Fruit fly (Drosophila melanogaster): Measurements from ENCODE around the gene crp.
A peak's percentile ranks its signal among the peaks of the same experiment; 100 is the strongest.

crp gene

DNA sequence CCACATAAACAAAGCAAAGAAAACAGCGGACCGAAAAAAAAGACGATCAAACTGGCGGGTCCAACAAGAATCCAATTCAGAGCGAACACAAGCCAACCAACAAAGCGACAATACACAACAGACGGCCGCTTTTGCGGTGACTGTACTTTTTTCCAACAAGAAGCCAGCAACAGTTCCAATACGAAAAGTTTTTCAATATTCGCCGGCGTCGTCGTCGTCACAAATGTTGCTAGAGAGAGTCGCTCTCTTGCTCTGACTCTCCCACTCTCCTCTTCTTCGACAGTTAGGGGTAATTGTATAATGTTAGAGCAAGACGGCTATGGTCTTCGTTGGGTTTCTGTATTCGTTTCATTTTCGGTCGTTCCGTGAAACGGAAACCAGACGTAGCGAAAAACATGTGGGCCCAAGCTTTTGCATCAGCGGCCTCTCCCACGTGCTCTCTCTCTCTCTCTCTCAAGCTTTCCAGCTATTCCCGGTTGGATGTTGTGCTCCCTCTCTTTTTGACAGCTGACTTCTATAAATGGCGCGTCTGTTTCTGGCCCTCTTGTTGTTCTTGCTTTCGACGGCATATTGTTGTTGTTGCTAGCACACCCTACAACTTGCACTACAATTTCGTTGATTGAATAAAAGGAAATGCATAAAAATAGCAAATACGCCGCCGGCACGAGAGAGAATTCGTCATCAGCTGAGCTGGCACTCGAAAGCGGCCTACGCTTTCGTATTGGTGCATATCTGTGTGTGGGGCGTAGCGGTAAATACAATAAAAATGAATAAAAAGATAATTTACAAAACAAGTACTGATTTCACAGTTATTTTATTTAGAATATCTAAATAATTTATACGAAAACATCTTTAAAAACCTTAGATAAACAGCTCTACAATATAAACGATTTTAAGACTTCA lies 18.0 kb downstream of the crp start (continued):
- TF ChIP-seq CG42726 (GFP tag; IDR thresholded peaks at IDR 0.05; ENCODE audit: partially characterized antibody) (no peak), D (optimal IDR thresholded peaks at IDR 0.05) (peak; percentile 87), D (GFP tag; optimal IDR thresholded peaks at IDR 0.05) (peak; percentile 54), CG32767 (GFP tag; IDR thresholded peaks at IDR 0.05) (no peak), CG3065 (GFP tag; optimal IDR thresholded peaks at IDR 0.05) (no peak), pzg (GFP tag; optimal IDR thresholded peaks at IDR 0.05) (peak; percentile 27), seq (GFP tag; IDR thresholded peaks at IDR 0.05) (no peak), sens (GFP tag) (peak; percentile 84), CG17361 (GFP tag; IDR thresholded peaks at IDR 0.05) (no peak), Myb (GFP tag; optimal IDR thresholded peaks at IDR 0.05) (no peak), en (GFP tag; optimal IDR thresholded peaks at IDR 0.05) (peak; percentile 45), fd64A (GFP tag; optimal IDR thresholded peaks at IDR 0.05) (peak; percentile 90), ssp (GFP tag; IDR thresholded peaks at IDR 0.05) (no peak), CG6683 (GFP tag; optimal IDR thresholded peaks at IDR 0.05) (peak; percentile 87), CG8765 (GFP tag; IDR thresholded peaks at IDR 0.05) (no peak), unc-4 (GFP tag; IDR thresholded peaks at IDR 0.05; ENCODE audit: partially characterized antibody) (no peak), az2 (GFP tag; optimal IDR thresholded peaks at IDR 0.05) (no peak), Meics (GFP tag; optimal IDR thresholded peaks at IDR 0.05) (peak; percentile 91), Sox100B (GFP tag; optimal IDR thresholded peaks at IDR 0.05) (peak; percentile 81), gcm (GFP tag; optimal IDR thresholded peaks at IDR 0.05) (peak; percentile 92), wor (GFP tag; IDR thresholded peaks at IDR 0.05) (no peak), CG33557 (GFP tag; optimal IDR thresholded peaks at IDR 0.05) (peak; percentile 56), sc (optimal IDR thresholded peaks at IDR 0.05) (no peak), sc (GFP tag; optimal IDR thresholded peaks at IDR 0.05) (peak; percentile 42), CG10209 (GFP tag; optimal IDR thresholded peaks at IDR 0.05) (peak; percentile 41), Mrtf (GFP tag; IDR thresholded peaks at IDR 0.05) (no peak), salm (tag; optimal IDR thresholded peaks at IDR 0.05) (peak; percentile 28), pum (GFP tag; optimal IDR thresholded peaks at IDR 0.05) (no peak), Xrp1 (GFP tag; IDR thresholded peaks at IDR 0.05) (no peak), Nf-YB (GFP tag; optimal IDR thresholded peaks at IDR 0.05) (peak; percentile 68), org-1 (GFP tag; optimal IDR thresholded peaks at IDR 0.05) (peak; percentile 64), CG8478 (optimal IDR thresholded peaks at IDR 0.05) (no peak), bsh (GFP tag; optimal IDR thresholded peaks at IDR 0.05) (peak; percentile 57 to 60), fd96Cb (tag; optimal IDR thresholded peaks at IDR 0.05) (no peak), bigmax (GFP tag; optimal IDR thresholded peaks at IDR 0.05) (peak; percentile 66), tll (GFP tag; optimal IDR thresholded peaks at IDR 0.05) (peak in 1 of 2 experiments; percentile 71), wek (GFP tag; optimal IDR thresholded peaks at IDR 0.05) (peak; percentile 92), ro (GFP tag; IDR thresholded peaks at IDR 0.05) (no peak), CG7745 (tag; optimal IDR thresholded peaks at IDR 0.05) (no peak), sob (GFP tag; IDR thresholded peaks at IDR 0.05) (no peak), Bgb (GFP tag; IDR thresholded peaks at IDR 0.05; ENCODE audit: partially characterized antibody) (no peak), her (GFP tag; optimal IDR thresholded peaks at IDR 0.05) (peak; percentile 74), CHES-1-like (GFP tag; optimal IDR thresholded peaks at IDR 0.05) (peak; percentile 21), Adf1 (GFP tag; IDR thresholded peaks at IDR 0.05) (no peak), CG2129 (GFP tag; IDR thresholded peaks at IDR 0.05; ENCODE audit: partially characterized antibody) (no peak), Vsx1 (GFP tag; optimal IDR thresholded peaks at IDR 0.05) (peak; percentile 85), CG30020 (tag; optimal IDR thresholded peaks at IDR 0.05) (peak; percentile 35), CG17568 (GFP tag; optimal IDR thresholded peaks at IDR 0.05) (peak; percentile 94), ranshi (GFP tag; IDR thresholded peaks at IDR 0.05) (no peak)

Data from whole organism, embryonic.